Worm (Caenorhabditis elegans): ENCODE results near the gene slc-17.3.
A peak's percentile ranks its signal among the peaks of the same experiment; 100 is the strongest.

The slc-17.3 gene

ce11 chrIII:7889036-7889435 is 23.9 kb upstream of the slc-17.3 start:
- TF ChIP-seq lin-15B (tag; optimal IDR thresholded peaks at IDR 0.05) = no peak
- TF ChIP-seq jun-1 (tag; optimal IDR thresholded peaks at IDR 0.05) = no peak
- TF ChIP-seq elt-3 (tag; optimal IDR thresholded peaks at IDR 0.05) = no peak
- TF ChIP-seq tbx-2 (tag; optimal IDR thresholded peaks at IDR 0.05) = no peak
- TF ChIP-seq nhr-237 (tag; optimal IDR thresholded peaks at IDR 0.05) = no peak
- TF ChIP-seq ztf-4 (tag; optimal IDR thresholded peaks at IDR 0.05) = no peak
- TF ChIP-seq ama-1 (optimal IDR thresholded peaks at IDR 0.05) = no peak
- no peak for TF ChIP-seq nhr-76 (tag; optimal IDR thresholded peaks at IDR 0.05)

DNA sequence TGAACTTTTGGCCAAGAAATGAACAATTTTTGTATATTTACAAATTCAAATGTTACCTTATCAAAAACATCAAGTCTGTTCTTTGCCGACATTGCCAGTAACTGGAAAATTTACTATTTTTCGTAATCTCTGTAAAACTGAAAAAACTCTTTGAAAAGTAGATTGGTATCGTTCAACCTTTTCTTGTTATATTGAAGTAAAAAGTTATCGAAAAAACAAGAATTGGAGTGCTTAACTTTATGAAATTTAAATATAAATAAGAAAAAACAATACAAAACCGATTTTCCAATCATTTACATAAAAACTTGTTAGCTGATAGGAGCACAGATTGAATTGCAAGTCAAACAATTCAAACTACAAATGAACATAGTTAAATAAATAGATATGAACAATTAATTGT is 19.8 kb upstream of the slc-17.3 start, which contains the start of gene ZK688.11:
ZK688.11 (minus strand) TSS at position 101 of the 400 bp plus-strand sequence.
- TF ChIP-seq egl-5 (tag; optimal IDR thresholded peaks at IDR 0.05) = no peak
- TF ChIP-seq ztf-11 (tag; optimal IDR thresholded peaks at IDR 0.05) = no peak
- TF ChIP-seq ceh-28 (tag; optimal IDR thresholded peaks at IDR 0.05) = peak; percentile 3

DNA sequence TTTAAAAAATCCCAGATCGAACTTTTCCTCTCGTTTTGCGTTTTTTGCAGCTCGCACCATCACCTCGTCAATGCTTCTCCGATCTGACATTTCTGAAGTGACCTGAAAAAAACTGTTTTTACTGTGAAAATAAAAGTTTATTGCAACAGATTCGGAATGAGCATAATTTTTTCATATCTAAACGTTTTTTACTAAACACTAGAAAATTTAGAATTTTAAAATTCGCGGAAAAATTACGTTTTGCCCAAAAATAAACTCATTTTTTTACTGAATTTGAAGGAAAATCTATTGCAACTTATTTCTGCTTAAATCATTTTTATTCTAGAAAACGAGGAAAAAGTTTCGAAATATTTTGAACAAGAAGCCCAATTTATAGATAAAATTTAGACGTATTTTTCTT is 17.8 kb upstream of the slc-17.3 start, which contains the start of gene ZK688.9:
ZK688.9 (minus strand) TSS at position 101 of the 400 bp plus-strand sequence.
- TF ChIP-seq nhr-76 (tag; optimal IDR thresholded peaks at IDR 0.05) = no peak

DNA sequence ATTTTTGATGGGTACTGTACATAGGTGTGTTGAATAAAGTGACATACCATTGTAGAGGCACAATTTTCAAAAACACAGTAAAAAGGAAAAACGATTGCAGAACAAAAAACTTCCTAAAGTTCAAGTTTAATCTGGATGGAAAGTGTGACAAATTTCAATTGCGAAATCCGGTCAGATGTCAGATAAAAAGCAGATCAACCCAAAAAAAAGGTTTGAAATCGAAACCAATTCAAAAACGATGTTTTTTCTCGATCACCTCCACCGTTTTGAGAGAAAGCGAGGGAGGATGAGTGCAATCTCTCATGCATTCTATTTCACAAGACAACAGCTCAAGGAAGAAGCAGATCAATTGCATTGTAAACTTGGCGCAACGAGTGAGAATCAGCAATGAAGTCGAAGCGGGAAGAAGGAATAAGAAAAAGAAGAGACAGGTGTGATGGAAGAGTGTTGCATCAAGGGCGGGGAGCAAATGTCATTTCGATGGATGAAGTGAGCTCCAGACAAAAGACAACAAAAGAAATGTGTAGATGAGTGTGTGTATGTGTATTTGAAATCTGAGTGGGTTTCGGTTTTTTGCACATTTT is 15.1 kb upstream of the slc-17.3 start:
- TF ChIP-seq ztf-4 (tag; optimal IDR thresholded peaks at IDR 0.05) (no peak), sea-2 (GFP tag; optimal IDR thresholded peaks at IDR 0.05) (no peak), nhr-25 (tag; optimal IDR thresholded peaks at IDR 0.05) (no peak), mml-1 (tag; optimal IDR thresholded peaks at IDR 0.05) (no peak), hmg-11 (tag; optimal IDR thresholded peaks at IDR 0.05) (no peak), pha-4 (tag; optimal IDR thresholded peaks at IDR 0.05) (no peak), ZK546.5 (tag; optimal IDR thresholded peaks at IDR 0.05) (no peak), snpc-4 (tag; optimal IDR thresholded peaks at IDR 0.05) (no peak), egl-27 (tag; optimal IDR thresholded peaks at IDR 0.05) (no peak)

ce11 chrIII:7878852-7879329 is 13.8 kb upstream of the slc-17.3 start, which contains the start of gene sup-18:
sup-18 (minus strand) TSS chrIII:7878902.
- TF ChIP-seq egl-5 (tag; optimal IDR thresholded peaks at IDR 0.05) (no peak), lin-15B (tag; optimal IDR thresholded peaks at IDR 0.05) (no peak), R02D3.7 (tag; optimal IDR thresholded peaks at IDR 0.05) (no peak), nhr-43 (tag; optimal IDR thresholded peaks at IDR 0.05; ENCODE audit: poor library complexity, severe bottlenecking) (no peak), skn-1 (tag; optimal IDR thresholded peaks at IDR 0.05) (no peak), snpc-4 (tag; optimal IDR thresholded peaks at IDR 0.05) (no peak), fos-1 (tag; optimal IDR thresholded peaks at IDR 0.05) (no peak)

DNA sequence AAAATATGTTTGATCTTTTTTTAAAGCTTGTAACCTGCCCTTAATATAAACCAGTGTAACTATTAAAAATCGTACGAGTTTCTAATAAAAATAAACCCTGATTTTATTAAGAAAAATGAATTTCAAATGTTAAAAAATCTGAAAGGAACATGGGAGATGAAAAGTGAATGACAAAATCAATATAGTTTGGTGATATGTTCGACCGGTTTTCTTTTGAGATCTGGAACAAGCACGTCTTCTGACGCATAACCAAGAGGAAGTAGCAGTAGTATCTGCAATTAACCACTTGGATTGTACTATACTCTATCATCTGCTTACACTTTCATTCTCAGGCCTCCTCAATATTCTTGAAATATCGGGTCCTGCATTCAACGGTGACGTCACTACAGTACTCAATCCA is 12.0 kb upstream of the slc-17.3 start:
- TF ChIP-seq pha-4 (tag; optimal IDR thresholded peaks at IDR 0.05) = no peak
- no peak for TF ChIP-seq eor-1 (tag; optimal IDR thresholded peaks at IDR 0.05)
- TF ChIP-seq nhr-12 (tag; optimal IDR thresholded peaks at IDR 0.05) = no peak
- TF ChIP-seq lin-39 (tag; optimal IDR thresholded peaks at IDR 0.05) = no peak
- TF ChIP-seq nhr-43 (tag; optimal IDR thresholded peaks at IDR 0.05; ENCODE audit: poor library complexity, severe bottlenecking) = no peak
- no peak for TF ChIP-seq skn-1 (tag; optimal IDR thresholded peaks at IDR 0.05)
- no peak for TF ChIP-seq nfya-1 (tag; optimal IDR thresholded peaks at IDR 0.05; ENCODE audit: insufficient read depth)
- no peak for TF ChIP-seq nhr-76 (tag; optimal IDR thresholded peaks at IDR 0.05)
- TF ChIP-seq hmg-11 (tag; optimal IDR thresholded peaks at IDR 0.05) = no peak
- TF ChIP-seq ceh-82 (tag; optimal IDR thresholded peaks at IDR 0.05) = no peak

DNA sequence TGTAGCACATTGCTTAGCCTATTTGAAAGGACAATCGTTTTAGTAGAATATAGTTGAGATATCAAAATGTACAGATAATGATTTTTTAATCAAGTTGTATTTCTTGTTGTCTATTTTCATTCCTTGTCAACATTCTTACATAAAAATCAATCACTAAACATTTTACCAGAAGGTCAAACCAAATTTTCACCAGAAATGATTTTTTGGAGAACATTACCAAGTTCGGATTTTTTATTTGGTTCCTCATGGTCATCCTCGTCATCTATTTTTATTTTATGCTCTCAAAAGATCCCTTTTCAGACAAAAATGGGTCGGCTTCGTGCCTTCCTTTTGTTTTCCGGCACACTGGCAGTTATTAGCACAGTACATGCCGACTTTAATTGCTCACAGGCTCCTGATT is 8.4 kb upstream of the slc-17.3 start, which contains the start of gene tyr-1:
tyr-1 (plus strand) TSS at position 301 of the 400 bp plus-strand sequence.
- TF ChIP-seq aly-2 (tag; optimal IDR thresholded peaks at IDR 0.05) (no peak), unc-39 (tag; optimal IDR thresholded peaks at IDR 0.05) (no peak), lin-15B (tag; optimal IDR thresholded peaks at IDR 0.05) (no peak), sea-2 (GFP tag; optimal IDR thresholded peaks at IDR 0.05) (no peak), nhr-76 (tag; optimal IDR thresholded peaks at IDR 0.05) (no peak), jun-1 (tag; optimal IDR thresholded peaks at IDR 0.05) (no peak), R02D3.7 (tag; optimal IDR thresholded peaks at IDR 0.05) (no peak), zag-1 (tag; optimal IDR thresholded peaks at IDR 0.05) (no peak), nhr-12 (tag; optimal IDR thresholded peaks at IDR 0.05) (no peak), nhr-28 (tag; optimal IDR thresholded peaks at IDR 0.05) (no peak), elt-2 (tag; optimal IDR thresholded peaks at IDR 0.05) (no peak), pha-4 (tag; optimal IDR thresholded peaks at IDR 0.05) (no peak), ceh-16 (tag; optimal IDR thresholded peaks at IDR 0.05) (no peak), nfya-1 (tag; optimal IDR thresholded peaks at IDR 0.05; ENCODE audit: insufficient read depth) (no peak), egl-27 (tag; optimal IDR thresholded peaks at IDR 0.05) (no peak), tbx-2 (tag; optimal IDR thresholded peaks at IDR 0.05) (no peak)

Data from whole organism, L3 larva.